Fruit fly (Drosophila melanogaster) Kc167 (cell line): ENCODE data around the gene RNaseX25.

Source experiments
- Sin3A ChIP-seq: fragments of >200 bp; optimal IDR thresholded peaks from 2 replicates; lab custom pipeline; 2018; ENCODE audit warnings: missing external identifiers
- h ChIP-seq: fragments of >200 bp; optimal IDR thresholded peaks from 3 replicates; lab custom pipeline; 2018; ENCODE audit warnings: missing external identifiers
- insv ChIP-seq: fragments of >200 bp; optimal IDR thresholded peaks from 3 replicates; lab custom pipeline; 2018; ENCODE audit warnings: missing external identifiers
- psq ChIP-seq: fragments of >200 bp; optimal IDR thresholded peaks from 2 replicates; lab custom pipeline; 2017; ENCODE audit warnings: missing external identifiers

DNA sequence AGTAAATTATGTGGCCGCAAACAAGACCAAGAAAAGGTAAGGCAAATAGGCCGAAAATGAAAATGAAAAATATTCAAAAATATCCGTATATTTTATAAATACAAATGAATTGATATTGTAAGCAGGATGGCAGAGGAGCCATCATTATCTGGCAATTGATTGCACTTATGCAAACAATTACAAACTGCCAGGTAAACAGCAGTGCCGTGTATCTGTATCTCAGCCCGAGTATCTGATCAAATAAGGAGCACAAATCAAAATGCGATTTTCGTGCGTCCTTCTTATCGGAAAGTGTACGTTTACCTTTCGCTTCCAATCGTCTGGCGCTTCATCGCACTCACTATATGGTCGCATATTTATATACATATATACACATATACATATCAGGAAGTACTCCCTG lies 27.3 kb upstream of the RNaseX25 start:
- TF ChIP-seq psq (no peak), h (lab: Kevin White, UChicago) (no peak), Sin3A (no peak), insv (no peak)
